Worm (Caenorhabditis elegans): ENCODE results near the gene EEED8.15.

ce11 chrII:5384282-5384681 is 34.7 kb upstream of the EEED8.15 start:
- TF ChIP-seq dao-5 (tag; optimal IDR thresholded peaks at IDR 0.05) (no peak), him-1 (tag; optimal IDR thresholded peaks at IDR 0.05) (no peak), W03F9.2 (tag; optimal IDR thresholded peaks at IDR 0.05) (no peak)
